Fruit fly (Drosophila melanogaster) whole organism, embryonic: Measurements from ENCODE around the gene kni.

Experiments
- Bdp1 ChIP-seq: fragments of 200-800 bp; sonication (Bioruptor generic); optimal IDR thresholded peaks from 3 replicates; lab custom pipeline; 2016; ENCODE audit warnings: missing biosample characterization, missing genetic modification characterization
- CG11504 ChIP-seq: fragments of 200-800 bp; sonication (Bioruptor generic); optimal IDR thresholded peaks from 3 replicates; lab custom pipeline; 2019; ENCODE audit warnings: missing biosample characterization, mild to moderate bottlenecking, missing genetic modification characterization, moderate library complexity
- CG12155 ChIP-seq: fragments of 200-800 bp; sonication (Bioruptor generic); optimal IDR thresholded peaks from 3 replicates; lab custom pipeline; 2016; ENCODE audit warnings: missing biosample characterization, missing genetic modification characterization
- CG12744 ChIP-seq: fragments of 200-800 bp; sonication (Bioruptor generic); optimal IDR thresholded peaks from 2 replicates; lab custom pipeline; 2016; ENCODE audit warnings: missing biosample characterization, missing genetic modification characterization
- CG15479 ChIP-seq: fragments of 200-800 bp; sonication (Bioruptor generic); optimal IDR thresholded peaks from 3 replicates; lab custom pipeline; 2019; ENCODE audit warnings: missing biosample characterization, mild to moderate bottlenecking, missing genetic modification characterization, moderate library complexity
- CG15696 ChIP-seq: fragments of 200-800 bp; sonication (Bioruptor generic); optimal IDR thresholded peaks from 2 replicates; lab custom pipeline; 2019; ENCODE audit warnings: missing biosample characterization, mild to moderate bottlenecking, missing genetic modification characterization, moderate library complexity
- CG1603 ChIP-seq: fragments of 200-800 bp; sonication (Bioruptor generic); optimal IDR thresholded peaks from 2 replicates; lab custom pipeline; 2019; ENCODE audit warnings: missing biosample characterization, mild to moderate bottlenecking, missing genetic modification characterization, moderate library complexity
- CG16815 ChIP-seq: fragments of 200-800 bp; sonication (Bioruptor generic); optimal IDR thresholded peaks from 3 replicates; lab custom pipeline; 2017; ENCODE audit warnings: missing biosample characterization, mild to moderate bottlenecking, missing genetic modification characterization
- CG2202 ChIP-seq: fragments of 200-800 bp; sonication (Bioruptor generic); optimal IDR thresholded peaks from 2 replicates; lab custom pipeline; 2018; ENCODE audit warnings: missing biosample characterization, mild to moderate bottlenecking, missing genetic modification characterization
- CG32532 ChIP-seq: fragments of 200-800 bp; sonication (Bioruptor generic); IDR thresholded peaks from 2 replicates; pipeline ENCODE4 v1.3.6; 2022; ENCODE audit warnings: missing biosample characterization, missing genetic modification characterization
- CG33213 ChIP-seq: fragments of 200-800 bp; sonication (Bioruptor generic); optimal IDR thresholded peaks from 3 replicates; lab custom pipeline; 2016; ENCODE audit warnings: missing biosample characterization, missing genetic modification characterization
- CG3407 ChIP-seq: fragments of 200-800 bp; sonication (Bioruptor generic); optimal IDR thresholded peaks from 2 replicates; lab custom pipeline; 2018; ENCODE audit warnings: missing biosample characterization, mild to moderate bottlenecking, missing genetic modification characterization
- CG4820 ChIP-seq: fragments of 200-800 bp; sonication (Bioruptor generic); optimal IDR thresholded peaks from 3 replicates; lab custom pipeline; 2016; ENCODE audit warnings: missing biosample characterization, missing genetic modification characterization
- CG7839 ChIP-seq: fragments of 200-800 bp; sonication (Bioruptor generic); optimal IDR thresholded peaks from 3 replicates; lab custom pipeline; 2018; ENCODE audit warnings: missing biosample characterization, mild to moderate bottlenecking, missing genetic modification characterization, moderate library complexity
- CG8359 ChIP-seq: fragments of 200-800 bp; sonication (Bioruptor generic); optimal IDR thresholded peaks from 2 replicates; lab custom pipeline; 2017; ENCODE audit warnings: missing biosample characterization, mild to moderate bottlenecking, missing genetic modification characterization, borderline replicate concordance
- CG9437 ChIP-seq: fragments of 200-800 bp; sonication (Bioruptor generic); optimal IDR thresholded peaks from 2 replicates; lab custom pipeline; 2018; ENCODE audit warnings: missing biosample characterization, mild to moderate bottlenecking, missing genetic modification characterization
- CG9727 ChIP-seq: fragments of 200-800 bp; sonication (Bioruptor generic); optimal IDR thresholded peaks from 3 replicates; lab custom pipeline; 2017; ENCODE audit warnings: missing biosample characterization, mild to moderate bottlenecking, missing genetic modification characterization
- Dp ChIP-seq: fragments of 200-800 bp; sonication (Bioruptor generic); optimal IDR thresholded peaks from 2 replicates; lab custom pipeline; 2018; ENCODE audit warnings: missing biosample characterization, mild to moderate bottlenecking, missing genetic modification characterization, moderate library complexity
- ERR ChIP-seq: fragments of 200-800 bp; sonication (Bioruptor generic); optimal IDR thresholded peaks from 2 replicates; lab custom pipeline; 2016; ENCODE audit warnings: missing biosample characterization, missing genetic modification characterization
- Fer3 ChIP-seq: fragments of 200-800 bp; sonication (Bioruptor generic); optimal IDR thresholded peaks from 2 replicates; lab custom pipeline; 2018; ENCODE audit warnings: missing biosample characterization, mild to moderate bottlenecking, missing genetic modification characterization, moderate library complexity
- H2.0 ChIP-seq: fragments of 200-800 bp; sonication (Bioruptor generic); IDR thresholded peaks from 2 replicates; pipeline ENCODE4 v1.3.6; 2022; ENCODE audit warnings: missing biosample characterization, missing genetic modification characterization
- Max ChIP-seq: fragments of 200-800 bp; sonication (Bioruptor generic); optimal IDR thresholded peaks from 2 replicates; lab custom pipeline; 2016; ENCODE audit warnings: missing biosample characterization, mild to moderate bottlenecking, missing genetic modification characterization
- Med ChIP-seq: fragments of 200-800 bp; sonication (Bioruptor generic); peaks from one replicate; lab custom pipeline; 2016; ENCODE audit warnings: missing biosample characterization, missing genetic modification characterization, mild to moderate bottlenecking, inconsistent platforms, moderate library complexity
- Optix ChIP-seq: fragments of 200-800 bp; sonication (Bioruptor generic); IDR thresholded peaks from 3 replicates; pipeline ENCODE4 v1.3.6; 2022; ENCODE audit warnings: missing biosample characterization, missing genetic modification characterization
- Rfx ChIP-seq: fragments of 200-800 bp; sonication (Bioruptor generic); IDR thresholded peaks from 2 replicates; pipeline ENCODE4 v1.3.6; 2022; ENCODE audit warnings: missing biosample characterization, missing genetic modification characterization
- Sox100B ChIP-seq: fragments of 200-800 bp; sonication (Bioruptor generic); optimal IDR thresholded peaks from 3 replicates; lab custom pipeline; 2018; ENCODE audit warnings: missing biosample characterization, mild to moderate bottlenecking, missing genetic modification characterization
- YL-1 ChIP-seq: fragments of 200-800 bp; sonication (Bioruptor generic); optimal IDR thresholded peaks from 3 replicates; lab custom pipeline; 2017; ENCODE audit warnings: missing biosample characterization, mild to moderate bottlenecking, missing genetic modification characterization
- bcd ChIP-seq: fragments of 200-800 bp; sonication (Bioruptor generic); optimal IDR thresholded peaks from 2 replicates; lab custom pipeline; 2017; ENCODE audit warnings: missing biosample characterization, mild to moderate bottlenecking, missing genetic modification characterization
- bsh ChIP-seq, 2 experiments: fragments of 200-800 bp; sonication (Bioruptor generic); optimal IDR thresholded peaks; 2 replicates each; lab custom pipeline; 2017 to 2018; ENCODE audit warnings: mild to moderate bottlenecking in 2 of 2, missing biosample characterization in 2 of 2, missing genetic modification characterization in 2 of 2, moderate library complexity in 1 of 2
- chn ChIP-seq: fragments of 200-800 bp; sonication (Bioruptor generic); optimal IDR thresholded peaks from 2 replicates; lab custom pipeline; 2016; ENCODE audit warnings: missing biosample characterization, missing genetic modification characterization
- crol ChIP-seq: fragments of 200-800 bp; sonication (Bioruptor generic); IDR thresholded peaks from 2 replicates; pipeline ENCODE4 v1.3.6; 2022; ENCODE audit warnings: missing biosample characterization, missing genetic modification characterization
- dmrt11E ChIP-seq: fragments of 200-800 bp; sonication (Bioruptor generic); optimal IDR thresholded peaks from 3 replicates; lab custom pipeline; 2018; ENCODE audit warnings: missing biosample characterization, mild to moderate bottlenecking, missing genetic modification characterization, moderate library complexity
- fru ChIP-seq: fragments of >200 bp; optimal IDR thresholded peaks from 2 replicates; lab custom pipeline; 2017
- gem ChIP-seq: fragments of 200-800 bp; sonication (Bioruptor generic); optimal IDR thresholded peaks from 2 replicates; lab custom pipeline; 2019; ENCODE audit warnings: missing biosample characterization, mild to moderate bottlenecking, missing genetic modification characterization, moderate library complexity
- hth ChIP-seq: fragments of >200 bp; optimal IDR thresholded peaks from 2 replicates; lab custom pipeline; 2017; ENCODE audit warnings: inconsistent platforms
- otp ChIP-seq: fragments of 200-800 bp; sonication (Bioruptor generic); IDR thresholded peaks from 3 replicates; pipeline ENCODE4, ENCODE4 v1.3.6; 2022; ENCODE audit warnings: missing biosample characterization, missing genetic modification characterization
- sens ChIP-seq: fragments of 200-800 bp; sonication (Bioruptor generic); peaks from one replicate; lab custom pipeline; 2016; ENCODE audit warnings: missing biosample characterization, missing genetic modification characterization
- sna ChIP-seq: fragments of 200-800 bp; sonication (Bioruptor generic); IDR thresholded peaks from 2 replicates; pipeline ENCODE4 v1.3.6; 2022; ENCODE audit warnings: missing biosample characterization, missing genetic modification characterization; ENCODE audit not compliant: partially characterized antibody
- so ChIP-seq: fragments of 200-800 bp; sonication (Bioruptor generic); IDR thresholded peaks from 3 replicates; pipeline ENCODE4 v1.3.6; 2022; ENCODE audit warnings: missing biosample characterization, missing genetic modification characterization
- tx ChIP-seq: fragments of 200-800 bp; sonication (Bioruptor generic); optimal IDR thresholded peaks from 2 replicates; lab custom pipeline; 2016; ENCODE audit warnings: missing biosample characterization, missing genetic modification characterization
- z ChIP-seq: fragments of 200-800 bp; sonication (Bioruptor generic); IDR thresholded peaks from 3 replicates; pipeline ENCODE4 v1.3.6; 2022; ENCODE audit warnings: missing biosample characterization, missing genetic modification characterization

kni gene

dm6 chr3L:20737346-20737745 is 42.2 kb upstream of the kni start:
- no peak for TF ChIP-seq CG3407 (GFP tag; lab: Kevin White, UChicago)
- TF ChIP-seq z (GFP tag; lab: Robert Waterston, UW), result no peak
- peak in 1 of 2 experiments; percentile 36 for TF ChIP-seq bsh (GFP tag; optimal IDR thresholded peaks at IDR 0.05; lab: Kevin White, UChicago)
- peak; percentile 25 for TF ChIP-seq CG15696 (tag; lab: Kevin White, UChicago)
- no peak for TF ChIP-seq Bdp1 (GFP tag; lab: Kevin White, UChicago)
- TF ChIP-seq CG15479 (GFP tag; lab: Kevin White, UChicago), result peak; percentile 5
- TF ChIP-seq CG1603, result peak; percentile 15
- peak; percentile 11 for TF ChIP-seq CG2202
- TF ChIP-seq Med (GFP tag; lab: Kevin White, UChicago), result peak; percentile 40
- no peak for TF ChIP-seq Fer3 (tag; lab: Kevin White, UChicago)
- TF ChIP-seq fru, result no peak
- peak; percentile 25 for TF ChIP-seq sens
- peak; percentile 38 for TF ChIP-seq dmrt11E (tag; lab: Kevin White, UChicago)
- TF ChIP-seq bcd (GFP tag; lab: Kevin White, UChicago), result no peak
- TF ChIP-seq gem (tag; lab: Kevin White, UChicago), result peak; percentile 5
- TF ChIP-seq CG9727 (GFP tag; lab: Kevin White, UChicago), result peak; percentile 14
- TF ChIP-seq Sox100B (GFP tag; lab: Kevin White, UChicago), result no peak
- TF ChIP-seq, all 482 proteins: peak for 10

dm6 chr3L:20736266-20736665 is 41.1 kb upstream of the kni start:
- TF ChIP-seq crol (GFP tag; lab: Robert Waterston, UW), result peak; percentile 63
- TF ChIP-seq Rfx (GFP tag; lab: Robert Waterston, UW), result 0 out of 2 replicates have a peak, but pooled peaks have one; percentile 7
- 0 out of 3 replicates have a peak, but pooled peaks have one; percentile 39 for TF ChIP-seq otp (GFP tag; lab: Robert Waterston, UW)
- no peak for TF ChIP-seq Max (GFP tag; lab: Kevin White, UChicago)
- 0 out of 2 replicates have a peak, but pooled peaks have one; percentile 12 for TF ChIP-seq H2.0 (GFP tag; lab: Robert Waterston, UW)
- no peak for TF ChIP-seq Optix (GFP tag; lab: Robert Waterston, UW)
- 0 out of 2 replicates have a peak, but pooled peaks have one; percentile 9 for TF ChIP-seq CG32532

dm6 chr3L:20734258-20734624 is 39.1 kb upstream of the kni start:
- no peak for TF ChIP-seq CG16815 (GFP tag; lab: Kevin White, UChicago)
- no peak for TF ChIP-seq ERR (GFP tag; lab: Kevin White, UChicago)
- no peak for TF ChIP-seq tx (GFP tag; lab: Kevin White, UChicago)
- TF ChIP-seq so (GFP tag; lab: Robert Waterston, UW), result no peak
- no peak for TF ChIP-seq sna (GFP tag; lab: Robert Waterston, UW)
- TF ChIP-seq CG4820 (GFP tag; lab: Kevin White, UChicago), result no peak
- TF ChIP-seq hth (lab: Kevin White, UChicago), result no peak
- TF ChIP-seq YL-1 (GFP tag; lab: Kevin White, UChicago), result no peak
- no peak for TF ChIP-seq CG33213 (GFP tag; lab: Kevin White, UChicago)
- no peak for TF ChIP-seq CG12744 (GFP tag; lab: Kevin White, UChicago)
- TF ChIP-seq CG9437 (GFP tag; lab: Kevin White, UChicago), result no peak
- no peak for TF ChIP-seq Dp (GFP tag; lab: Kevin White, UChicago)
- TF ChIP-seq CG12155 (GFP tag; lab: Kevin White, UChicago), result no peak
- TF ChIP-seq CG8359 (GFP tag; lab: Kevin White, UChicago), result no peak
- no peak for TF ChIP-seq chn (GFP tag; lab: Kevin White, UChicago)
- no peak for TF ChIP-seq CG7839
- TF ChIP-seq CG11504, result no peak
- TF ChIP-seq, all 482 proteins: peak for 0
